Fruit fly (Drosophila melanogaster): ENCODE measurements around the gene toc.

Gene toc

dm6 chr2L:3159144-3160000, 14.8 kb upstream of the toc start, which contains the start of the genes Mad and gkt (continued):
- TF ChIP-seq CG11902 (GFP tag; optimal IDR thresholded peaks at IDR 0.05) (no peak), Ets96B (tag; optimal IDR thresholded peaks at IDR 0.05) (no peak), fd59A (GFP tag; optimal IDR thresholded peaks at IDR 0.05) (no peak), esn (GFP tag; optimal IDR thresholded peaks at IDR 0.05) (no peak), dsx (GFP tag; optimal IDR thresholded peaks at IDR 0.05; ENCODE audit: poor library complexity, severe bottlenecking) (no peak), CG34406 (GFP tag; optimal IDR thresholded peaks at IDR 0.05) (no peak), CG10669 (GFP tag; optimal IDR thresholded peaks at IDR 0.05) (no peak), CG8319 (GFP tag; optimal IDR thresholded peaks at IDR 0.05) (no peak), CG6854 (GFP tag; optimal IDR thresholded peaks at IDR 0.05) (no peak), fd85E (GFP tag; optimal IDR thresholded peaks at IDR 0.05) (no peak), Hr4 (GFP tag; optimal IDR thresholded peaks at IDR 0.05) (no peak), Blimp-1 (GFP tag; optimal IDR thresholded peaks at IDR 0.05) (no peak), pdm3 (GFP tag; optimal IDR thresholded peaks at IDR 0.05) (no peak), salr (GFP tag; optimal IDR thresholded peaks at IDR 0.05) (no peak), CG10631 (GFP tag; optimal IDR thresholded peaks at IDR 0.05) (peak; percentile 14), CG4318 (GFP tag; optimal IDR thresholded peaks at IDR 0.05) (no peak), fkh (GFP tag; optimal IDR thresholded peaks at IDR 0.05) (no peak), achi (GFP tag; optimal IDR thresholded peaks at IDR 0.05) (no peak), Hr38 (GFP tag; optimal IDR thresholded peaks at IDR 0.05) (no peak), CG6792 (GFP tag; optimal IDR thresholded peaks at IDR 0.05) (no peak), Ets21C (GFP tag; optimal IDR thresholded peaks at IDR 0.05) (no peak), Smox (GFP tag; optimal IDR thresholded peaks at IDR 0.05) (no peak), CG9139 (GFP tag; optimal IDR thresholded peaks at IDR 0.05) (peak; percentile 26)

- TF ChIP-seq CG6854 (GFP tag; optimal IDR thresholded peaks at IDR 0.05) (peak; percentile 9), esn (GFP tag; optimal IDR thresholded peaks at IDR 0.05) (peak; percentile 42), topi (GFP tag; optimal IDR thresholded peaks at IDR 0.05) (peak; percentile 42), OdsH (GFP tag; optimal IDR thresholded peaks at IDR 0.05) (peak; percentile 34), CG8632 (GFP tag; optimal IDR thresholded peaks at IDR 0.05) (no peak), dac (GFP tag; optimal IDR thresholded peaks at IDR 0.05) (no peak), CG31627 (GFP tag; optimal IDR thresholded peaks at IDR 0.05) (peak; percentile 17), spab (GFP tag; optimal IDR thresholded peaks at IDR 0.05) (no peak), CG4318 (GFP tag; optimal IDR thresholded peaks at IDR 0.05) (no peak), cyc (GFP tag; optimal IDR thresholded peaks at IDR 0.05) (no peak), CG1621 (tag; optimal IDR thresholded peaks at IDR 0.05) (no peak), fd85E (GFP tag; optimal IDR thresholded peaks at IDR 0.05) (no peak), Eip93F (GFP tag; optimal IDR thresholded peaks at IDR 0.05) (no peak), fkh (GFP tag; optimal IDR thresholded peaks at IDR 0.05) (peak; percentile 79), CG6808 (GFP tag; optimal IDR thresholded peaks at IDR 0.05) (peak; percentile 97), CG6163 (GFP tag; IDR thresholded peaks at IDR 0.05) (0 out of 3 replicates have a peak, but pooled peaks have one; percentile 55), pdm3 (GFP tag; optimal IDR thresholded peaks at IDR 0.05) (peak; percentile 20), dsx (GFP tag; optimal IDR thresholded peaks at IDR 0.05; ENCODE audit: poor library complexity, severe bottlenecking) (no peak), Smox (GFP tag; optimal IDR thresholded peaks at IDR 0.05) (peak; percentile 57), CG11294 (GFP tag; IDR thresholded peaks at IDR 0.05) (peak; percentile 13; the same call in 1 of the 2 replicates), CG3032 (tag; optimal IDR thresholded peaks at IDR 0.05) (peak; percentile 1), Eip78C (GFP tag) (peak; percentile 79), CG11902 (GFP tag; optimal IDR thresholded peaks at IDR 0.05) (no peak), Eip75B (GFP tag; optimal IDR thresholded peaks at IDR 0.05) (peak; percentile 6), CG10669 (GFP tag; optimal IDR thresholded peaks at IDR 0.05) (no peak), Lpt (GFP tag; optimal IDR thresholded peaks at IDR 0.05) (no peak), lz (GFP tag; optimal IDR thresholded peaks at IDR 0.05) (peak; percentile 49), CG32006 (GFP tag; optimal IDR thresholded peaks at IDR 0.05) (peak; percentile 62), CG11762 (GFP tag; optimal IDR thresholded peaks at IDR 0.05; ENCODE audit: insufficient read depth) (no peak), CG7368 (GFP tag; optimal IDR thresholded peaks at IDR 0.05) (no peak), eg (GFP tag; IDR thresholded peaks at IDR 0.05) (0 out of 3 replicates have a peak, but pooled peaks have one; percentile 50), net (GFP tag; optimal IDR thresholded peaks at IDR 0.05) (peak; percentile 18)
These were observed 13.9 kb upstream of the toc start for dm6 chr2L:3158260-3159072.
